Fruit fly (Drosophila melanogaster) whole organism, wandering third instar larva: ENCODE measurements around the gene Golgin84.

Experiments
- CG32264 ChIP-seq: fragments of 200-800 bp; sonication (Bioruptor generic); optimal IDR thresholded peaks from 2 replicates; lab custom pipeline; 2016; ENCODE audit warnings: missing biosample characterization, missing genetic modification characterization
- CG9705 ChIP-seq: fragments of 200-800 bp; sonication (Bioruptor generic); optimal IDR thresholded peaks from 2 replicates; lab custom pipeline; 2018; ENCODE audit warnings: missing biosample characterization, mild to moderate bottlenecking, missing genetic modification characterization
- Dfd ChIP-seq: fragments of >200 bp; optimal IDR thresholded peaks from 2 replicates; lab custom pipeline; 2017; ENCODE audit warnings: missing biosample characterization, missing genetic modification characterization
- Dif ChIP-seq: fragments of 200-275, 200-300 bp; sonication (Bioruptor generic); optimal IDR thresholded peaks from 2 replicates; lab custom pipeline; 2018; ENCODE audit warnings: missing biosample characterization, missing genetic modification characterization; ENCODE audit not compliant: partially characterized antibody
- GATAd ChIP-seq: sonication (Bioruptor generic); optimal IDR thresholded peaks from 2 replicates; lab custom pipeline; 2016; ENCODE audit warnings: missing biosample characterization, missing genetic modification characterization
- Hnf4 ChIP-seq: fragments of 200-800 bp; sonication (Bioruptor generic); optimal IDR thresholded peaks from 2 replicates; lab custom pipeline; 2016; ENCODE audit warnings: missing biosample characterization, mild to moderate bottlenecking, missing genetic modification characterization
- Hr78 ChIP-seq: fragments of >200 bp; optimal IDR thresholded peaks from 2 replicates; lab custom pipeline; 2017; ENCODE audit warnings: missing biosample characterization, missing genetic modification characterization
- Hr83 ChIP-seq: fragments of 200-300 bp; sonication (Bioruptor generic); optimal IDR thresholded peaks from 2 replicates; lab custom pipeline; 2016; ENCODE audit warnings: missing biosample characterization, mild to moderate bottlenecking, missing genetic modification characterization, moderate library complexity; ENCODE audit not compliant: poor library complexity, severe bottlenecking
- Mio ChIP-seq: sonication (Bioruptor generic); optimal IDR thresholded peaks from 2 replicates; lab custom pipeline; 2016; ENCODE audit warnings: missing biosample characterization, missing genetic modification characterization
- Myc ChIP-seq: fragments of >200 bp; optimal IDR thresholded peaks from 2 replicates; lab custom pipeline; 2017
- N ChIP-seq: fragments of >200 bp; optimal IDR thresholded peaks from 2 replicates; lab custom pipeline; 2018; ENCODE audit warnings: missing biosample characterization, missing external identifiers, missing genetic modification characterization
- OdsH ChIP-seq: fragments of 200-800 bp; sonication (Bioruptor generic); optimal IDR thresholded peaks from 2 replicates; lab custom pipeline; 2016; ENCODE audit warnings: missing biosample characterization, mild to moderate bottlenecking, missing genetic modification characterization
- Rel ChIP-seq, 2 experiments: fragments of 200-800 bp; sonication (Bioruptor generic) in 1 of 2; optimal IDR thresholded peaks; 2 replicates in 1 of 2; 3 replicates in 1 of 2; lab custom pipeline; 2016 to 2019; ENCODE audit warnings: mild to moderate bottlenecking in 2 of 2, missing biosample characterization in 2 of 2, missing genetic modification characterization in 2 of 2, moderate library complexity in 1 of 2
- Sp1 ChIP-seq: fragments of 200-800 bp; sonication (Bioruptor generic); optimal IDR thresholded peaks from 3 replicates; lab custom pipeline; 2019; ENCODE audit warnings: missing biosample characterization, mild to moderate bottlenecking, missing genetic modification characterization, moderate library complexity
- Vsx2 ChIP-seq: fragments of 200-300, 225-300 bp; sonication (Bioruptor generic); optimal IDR thresholded peaks from 2 replicates; lab custom pipeline; 2018; ENCODE audit warnings: missing biosample characterization, missing genetic modification characterization; ENCODE audit not compliant: partially characterized antibody
- br ChIP-seq: fragments of 200-800 bp; sonication (Bioruptor generic); optimal IDR thresholded peaks from 2 replicates; lab custom pipeline; 2016; ENCODE audit warnings: missing biosample characterization, missing genetic modification characterization
- dl ChIP-seq, 2 experiments: fragments of 175-275, 200-275 bp in 1 of 2; fragments of 200-275 bp in 1 of 2; sonication (Bioruptor generic); optimal IDR thresholded peaks; lab custom pipeline; 2018; ENCODE audit warnings: mild to moderate bottlenecking in 2 of 2, missing biosample characterization in 2 of 2, missing genetic modification characterization in 2 of 2, moderate library complexity in 2 of 2; ENCODE audit not compliant: partially characterized antibody in 2 of 2, insufficient read depth in 1 of 2
- dmrt93B ChIP-seq: fragments of 200-800 bp; sonication (Bioruptor generic); optimal IDR thresholded peaks from 2 replicates; lab custom pipeline; 2018; ENCODE audit warnings: missing biosample characterization, mild to moderate bottlenecking, missing genetic modification characterization
- dsf ChIP-seq: sonication (Bioruptor generic); optimal IDR thresholded peaks from 2 replicates; lab custom pipeline; 2016; ENCODE audit warnings: missing biosample characterization, missing genetic modification characterization, borderline replicate concordance
- foxo ChIP-seq, 2 experiments: fragments of 200-800 bp; sonication (Bioruptor generic); optimal IDR thresholded peaks; 2 replicates in 1 of 2; 3 replicates in 1 of 2; lab custom pipeline; 2016 to 2017; ENCODE audit warnings: missing biosample characterization in 2 of 2, missing genetic modification characterization in 2 of 2
- h ChIP-seq: fragments of 200-800 bp; sonication (Bioruptor generic); optimal IDR thresholded peaks from 3 replicates; lab custom pipeline; 2016; ENCODE audit warnings: missing biosample characterization, mild to moderate bottlenecking, missing genetic modification characterization
- jim ChIP-seq: fragments of 175-275, 200-325 bp; sonication (Bioruptor generic); optimal IDR thresholded peaks from 2 replicates; lab custom pipeline; 2016; ENCODE audit warnings: missing biosample characterization, mild to moderate bottlenecking, missing genetic modification characterization
- lola ChIP-seq: fragments of >200 bp; optimal IDR thresholded peaks from 2 replicates; lab custom pipeline; 2017; ENCODE audit warnings: missing biosample characterization, missing genetic modification characterization
- pan ChIP-seq: fragments of >200 bp; optimal IDR thresholded peaks from 2 replicates; lab custom pipeline; 2017
- psq ChIP-seq: fragments of 200-800 bp; sonication (Bioruptor generic); optimal IDR thresholded peaks from 3 replicates; lab custom pipeline; 2017; ENCODE audit warnings: missing biosample characterization, mild to moderate bottlenecking, missing genetic modification characterization, moderate library complexity
- rgr ChIP-seq: fragments of 200-800 bp; sonication (Bioruptor generic); optimal IDR thresholded peaks from 3 replicates; lab custom pipeline; 2016; ENCODE audit warnings: missing biosample characterization, mild to moderate bottlenecking, missing genetic modification characterization
- sage ChIP-seq: fragments of 200-800 bp; sonication (Bioruptor generic); optimal IDR thresholded peaks from 2 replicates; lab custom pipeline; 2016; ENCODE audit warnings: missing biosample characterization, mild to moderate bottlenecking, missing genetic modification characterization
- sv ChIP-seq: fragments of 200-800 bp; sonication (Bioruptor generic); optimal IDR thresholded peaks from 3 replicates; lab custom pipeline; 2016; ENCODE audit warnings: missing biosample characterization, missing genetic modification characterization
- tai ChIP-seq: sonication (Bioruptor generic); optimal IDR thresholded peaks from 2 replicates; lab custom pipeline; 2016; ENCODE audit warnings: missing biosample characterization, missing genetic modification characterization
- woc ChIP-seq: sonication (Bioruptor generic); optimal IDR thresholded peaks from 2 replicates; lab custom pipeline; 2016; ENCODE audit warnings: missing biosample characterization, mild to moderate bottlenecking, missing genetic modification characterization

The Golgin84 gene

dm6 chr3R:24357698-24358097, at the start of gene Golgin84:
TSS of gene Golgin84 (minus strand) at chr3R:24357938.
- TF ChIP-seq Mio (GFP tag; lab: Kevin White, UChicago) (no peak), foxo (GFP tag; optimal IDR thresholded peaks at IDR 0.05; lab: Kevin White, UChicago) (no peak), Myc (lab: Kevin White, UChicago) (no peak), dl (GFP tag; optimal IDR thresholded peaks at IDR 0.05; lab: Kevin White, UChicago; ENCODE audit: insufficient read depth in 1 of 2, partially characterized antibody in 2 of 2) (no peak), sv (GFP tag; lab: Kevin White, UChicago) (no peak), br (no peak), dmrt93B (GFP tag; lab: Kevin White, UChicago) (no peak), Rel (GFP tag; optimal IDR thresholded peaks at IDR 0.05; lab: Kevin White, UChicago) (no peak), Rel (tag; optimal IDR thresholded peaks at IDR 0.05; lab: Kevin White, UChicago) (no peak), Dif (GFP tag; lab: Kevin White, UChicago) (no peak), Hr78 (GFP tag; lab: Kevin White, UChicago) (no peak), tai (GFP tag; lab: Kevin White, UChicago) (no peak)

- TF ChIP-seq Dfd (GFP tag; lab: Kevin White, UChicago): no peak
- TF ChIP-seq pan (lab: Kevin White, UChicago): no peak
- TF ChIP-seq OdsH: no peak
- TF ChIP-seq CG32264: no peak
- no peak for TF ChIP-seq br
- no peak for TF ChIP-seq woc (GFP tag; lab: Kevin White, UChicago)
- no peak for TF ChIP-seq CG9705 (GFP tag; lab: Kevin White, UChicago)
- TF ChIP-seq Sp1 (GFP tag; lab: Kevin White, UChicago): no peak
- TF ChIP-seq Mio (GFP tag; lab: Kevin White, UChicago): no peak
- TF ChIP-seq Hr83 (GFP tag; lab: Kevin White, UChicago): no peak
- TF ChIP-seq sage (GFP tag; lab: Kevin White, UChicago): no peak
- TF ChIP-seq GATAd (GFP tag; lab: Kevin White, UChicago): no peak
- no peak for TF ChIP-seq dl (GFP tag; optimal IDR thresholded peaks at IDR 0.05; lab: Kevin White, UChicago; ENCODE audit: insufficient read depth in 1 of 2, partially characterized antibody in 2 of 2)
- TF ChIP-seq Rel (GFP tag; optimal IDR thresholded peaks at IDR 0.05; lab: Kevin White, UChicago): no peak
- no peak for TF ChIP-seq Rel (tag; optimal IDR thresholded peaks at IDR 0.05; lab: Kevin White, UChicago)
- TF ChIP-seq, all 38 proteins: peak for 0
Observed at dm6 chr3R:24392207-24392939, 34.6 kb upstream of the Golgin84 start, which contains the start of gene CG13616. TSS of gene CG13616 (plus strand) at chr3R:24392889.

dm6 chr3R:24390239-24390638, 32.5 kb upstream of the Golgin84 start, which contains the start of the genes CG5768 and CG13615:
TSS of gene CG5768 (minus strand) at chr3R:24390339.
TSS of gene CG13615 (plus strand) at chr3R:24390518.
- TF ChIP-seq dmrt93B (GFP tag; lab: Kevin White, UChicago): no peak
- TF ChIP-seq psq (GFP tag; lab: Kevin White, UChicago): no peak
- TF ChIP-seq pan (lab: Kevin White, UChicago): no peak
- TF ChIP-seq Vsx2 (GFP tag; lab: Kevin White, UChicago): no peak
- TF ChIP-seq lola (GFP tag; lab: Kevin White, UChicago): no peak
- no peak for TF ChIP-seq rgr
- TF ChIP-seq CG9705 (GFP tag; lab: Kevin White, UChicago): no peak
- no peak for TF ChIP-seq Hnf4 (GFP tag; lab: Kevin White, UChicago)
- no peak for TF ChIP-seq Sp1 (GFP tag; lab: Kevin White, UChicago)
- no peak for TF ChIP-seq jim (GFP tag; lab: Kevin White, UChicago)
- TF ChIP-seq GATAd (GFP tag; lab: Kevin White, UChicago): no peak
- TF ChIP-seq N (GFP tag; lab: Kevin White, UChicago): no peak
- no peak for TF ChIP-seq foxo (GFP tag; optimal IDR thresholded peaks at IDR 0.05; lab: Kevin White, UChicago)

- TF ChIP-seq dsf (GFP tag; lab: Kevin White, UChicago) (no peak), h (no peak)
Observed at dm6 chr3R:24386434-24386833, 28.7 kb upstream of the Golgin84 start.
